Worm (Caenorhabditis elegans) whole organism, late embryonic: ENCODE data around the gene atp-4.

ENCODE experiments used
- dve-1 ChIP-seq: sonication (generic microtip); optimal IDR thresholded peaks from 2 replicates; lab custom pipeline; 2017; ENCODE audit warnings: antibody characterized with exemption, mild to moderate bottlenecking, missing genetic modification characterization, missing compliant biosample characterization
- elt-2 ChIP-seq: sonication (generic microtip); optimal IDR thresholded peaks from 2 replicates; lab custom pipeline; 2016; ENCODE audit warnings: missing genetic modification reagents, missing genetic modification characterization, missing compliant biosample characterization
- gmeb-2 ChIP-seq: sonication (generic microtip); optimal IDR thresholded peaks from 2 replicates; lab custom pipeline; 2016; ENCODE audit warnings: missing genetic modification characterization, inconsistent platforms, missing compliant biosample characterization
- hlh-6 ChIP-seq: sonication (generic microtip); optimal IDR thresholded peaks from 2 replicates; lab custom pipeline; 2016; ENCODE audit warnings: missing genotype, missing genetic modification characterization, missing compliant biosample characterization

DNA sequence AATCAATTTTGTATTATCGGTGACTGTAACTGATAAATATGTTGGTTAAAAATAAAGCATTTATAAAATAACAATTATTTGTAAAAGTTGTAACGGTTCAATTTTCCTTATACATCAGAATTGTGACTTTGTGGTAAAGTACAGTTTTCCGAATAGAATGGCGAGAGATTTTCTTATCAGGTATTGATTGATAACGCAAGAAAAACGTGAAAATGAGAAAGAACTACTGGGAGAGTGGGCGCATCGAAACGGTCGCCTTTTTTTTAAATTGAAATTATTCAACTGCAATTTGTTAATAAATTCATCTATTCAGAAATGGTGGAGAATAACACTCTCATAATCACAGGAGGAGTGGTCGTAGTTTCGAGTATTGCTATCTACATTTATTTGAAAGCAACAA lies 9.4 kb upstream of the atp-4 start, which contains the start of gene hpo-19:
- TF ChIP-seq hlh-6 (tag; lab: Kevin White, UChicago), result no peak
- no peak for TF ChIP-seq gmeb-2 (tag; lab: Kevin White, UChicago)
- TF ChIP-seq dve-1 (tag; lab: Kevin White, UChicago), result no peak
- no peak for TF ChIP-seq elt-2
